Worm (Caenorhabditis elegans) whole organism, L1 larva: ENCODE data around the gene F15B9.11.

ENCODE experiments used
- ama-1 ChIP-seq: fragments of 150-350 bp; optimal IDR thresholded peaks from 2 replicates; lab custom pipeline; 2014
- ces-1 ChIP-seq: fragments of 150-350 bp; optimal IDR thresholded peaks from 2 replicates; lab custom pipeline; 2014; ENCODE audit warnings: missing biosample characterization, missing genetic modification reagents, missing genetic modification characterization
- elt-2 ChIP-seq: sonication (generic microtip); optimal IDR thresholded peaks from 2 replicates; lab custom pipeline; 2016; ENCODE audit warnings: missing genetic modification characterization, mild to moderate bottlenecking, inconsistent platforms, missing compliant biosample characterization, missing genetic modification reagents
- lin-35 ChIP-seq, 2 experiments: fragments of 150-350 bp; optimal IDR thresholded peaks; 2 replicates each; lab custom pipeline; 2014; ENCODE audit warnings: missing biosample characterization in 2 of 2, missing genetic modification characterization in 2 of 2, missing genetic modification reagents in 2 of 2
- nhr-28 ChIP-seq: fragments of 150-350 bp; optimal IDR thresholded peaks from 2 replicates; lab custom pipeline; 2014; ENCODE audit warnings: missing biosample characterization, missing genetic modification characterization
- pqm-1 ChIP-seq: sonication (generic microtip); optimal IDR thresholded peaks from 3 replicates; lab custom pipeline; 2017; ENCODE audit warnings: missing biosample characterization, missing genetic modification characterization
- snpc-4 ChIP-seq: fragments of 150-350 bp; optimal IDR thresholded peaks from 2 replicates; lab custom pipeline; 2014; ENCODE audit warnings: missing biosample characterization, missing genetic modification characterization
- sptf-1 ChIP-seq: fragments of 150-350 bp; optimal IDR thresholded peaks from 2 replicates; lab custom pipeline; 2014; ENCODE audit warnings: missing biosample characterization, missing genetic modification characterization
- tbx-2 ChIP-seq: sonication (generic microtip); optimal IDR thresholded peaks from 2 replicates; lab custom pipeline; 2016; ENCODE audit warnings: missing genetic modification characterization, missing compliant biosample characterization
- unc-130 ChIP-seq: fragments of 150-350 bp; optimal IDR thresholded peaks from 2 replicates; lab custom pipeline; 2017; ENCODE audit warnings: missing biosample characterization, missing genetic modification characterization, inconsistent platforms
- unc-30 ChIP-seq: sonication (generic microtip); optimal IDR thresholded peaks from 2 replicates; lab custom pipeline; 2017; ENCODE audit warnings: missing biosample characterization, missing genetic modification characterization
- unc-62 ChIP-seq: fragments of 150-350 bp; optimal IDR thresholded peaks from 2 replicates; lab custom pipeline; 2014; ENCODE audit warnings: missing biosample characterization, missing genetic modification reagents, missing genetic modification characterization
- ztf-11 ChIP-seq, 2 experiments: sonication (generic microtip); optimal IDR thresholded peaks; 2 replicates each; lab custom pipeline; 2016 to 2017; ENCODE audit warnings: missing genetic modification characterization in 2 of 2, missing biosample characterization in 1 of 2, missing compliant biosample characterization in 1 of 2
- ztf-4 ChIP-seq: fragments of 150-350 bp; optimal IDR thresholded peaks from 2 replicates; lab custom pipeline; 2014; ENCODE audit warnings: missing biosample characterization, missing genetic modification characterization

DNA sequence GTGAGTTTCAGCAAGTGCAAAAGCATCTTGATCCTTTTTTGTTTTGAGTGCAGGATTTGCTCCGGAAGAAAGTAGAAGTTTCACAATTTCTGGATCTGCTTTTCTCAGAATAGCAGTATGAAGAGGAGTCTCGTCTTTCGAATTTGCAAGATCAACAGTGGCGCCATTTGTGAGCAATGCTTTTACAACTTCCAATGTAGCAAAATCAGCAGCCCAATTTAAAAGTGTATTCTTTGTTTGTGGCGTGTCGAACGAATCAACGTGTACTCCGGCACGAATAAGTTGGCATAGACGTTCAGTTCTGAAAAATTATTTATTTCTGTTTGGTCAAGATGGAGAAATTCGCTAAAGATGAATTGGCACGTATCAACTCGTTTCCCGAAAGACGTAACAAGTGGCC is 43.1 kb downstream of the F15B9.11 start, which contains the start of gene T16G1.13:
- TF ChIP-seq tbx-2 (tag; lab: Kevin White, UChicago) (no peak), lin-35 (GFP tag; optimal IDR thresholded peaks at IDR 0.05; lab: Kevin White, UChicago) (no peak), ztf-4 (tag; lab: Kevin White, UChicago) (no peak), elt-2 (tag; lab: Kevin White, UChicago) (no peak), unc-130 (tag; lab: Kevin White, UChicago) (no peak), ama-1 (lab: Kevin White, UChicago) (no peak), ces-1 (GFP tag; lab: Kevin White, UChicago) (no peak), ztf-11 (tag; optimal IDR thresholded peaks at IDR 0.05; lab: Kevin White, UChicago) (no peak), pqm-1 (tag; lab: Kevin White, UChicago) (no peak), sptf-1 (no peak), unc-30 (tag; lab: Kevin White, UChicago) (no peak), unc-62 (no peak), nhr-28 (tag; lab: Kevin White, UChicago) (no peak), snpc-4 (no peak)
